Worm (Caenorhabditis elegans) whole organism, L4 larva: ENCODE data around the gene Y55F3AM.5.
"Not testable (repeated sequence)": the region's sequence is repeated elsewhere in the genome, so short reads cannot be mapped to it uniquely, and the experiment has no call there.

Source experiments
- ama-1 ChIP-seq: fragments of 150-350 bp; optimal IDR thresholded peaks from 2 replicates; lab custom pipeline; 2014; ENCODE audit warnings: inconsistent platforms, mixed read lengths
- hlh-11 ChIP-seq: fragments of 200-800 bp; sonication (Bioruptor generic); optimal IDR thresholded peaks from 2 replicates; lab custom pipeline; 2018; ENCODE audit warnings: mild to moderate bottlenecking, missing genetic modification characterization, missing compliant biosample characterization
- lin-29 ChIP-seq: fragments of 200-800 bp; sonication (Bioruptor generic); IDR thresholded peaks from 2 replicates; pipeline ENCODE4 v1.3.6; 2022; ENCODE audit warnings: missing genetic modification reagents, missing genetic modification characterization, missing compliant biosample characterization
- skn-1 ChIP-seq: fragments of 150-350 bp; optimal IDR thresholded peaks from 2 replicates; lab custom pipeline; 2014; ENCODE audit warnings: missing biosample characterization, missing genetic modification characterization
- unc-62 ChIP-seq, 3 experiments: fragments of 150-350 bp in 1 of 3; sonication (generic microtip); optimal IDR thresholded peaks in 2 of 3; peaks in 1 of 3; 1 replicate in 1 of 3; 2 replicates in 2 of 3; lab custom pipeline; 2014 to 2017; ENCODE audit warnings: missing biosample characterization in 3 of 3, missing genetic modification characterization in 3 of 3, missing genetic modification reagents in 3 of 3, missing genotype in 1 of 3

ce11 chrIV:977793-978192 is 21.2 kb upstream of the Y55F3AM.5 start:
- not testable (repeated sequence) for TF ChIP-seq lin-29 (GFP tag; lab: Robert Waterston, UW); skn-1 (tag; lab: Kevin White, UChicago); unc-62 (GFP tag; optimal IDR thresholded peaks at IDR 0.05 in 1 of 2; lab: Kevin White, UChicago); unc-62 (tag; optimal IDR thresholded peaks at IDR 0.05; lab: Kevin White, UChicago); ama-1; hlh-11 (tag; lab: Kevin White, UChicago)
